Fruit fly (Drosophila melanogaster): ENCODE results near the gene Ccp84Ag.

Gene Ccp84Ag

DNA sequence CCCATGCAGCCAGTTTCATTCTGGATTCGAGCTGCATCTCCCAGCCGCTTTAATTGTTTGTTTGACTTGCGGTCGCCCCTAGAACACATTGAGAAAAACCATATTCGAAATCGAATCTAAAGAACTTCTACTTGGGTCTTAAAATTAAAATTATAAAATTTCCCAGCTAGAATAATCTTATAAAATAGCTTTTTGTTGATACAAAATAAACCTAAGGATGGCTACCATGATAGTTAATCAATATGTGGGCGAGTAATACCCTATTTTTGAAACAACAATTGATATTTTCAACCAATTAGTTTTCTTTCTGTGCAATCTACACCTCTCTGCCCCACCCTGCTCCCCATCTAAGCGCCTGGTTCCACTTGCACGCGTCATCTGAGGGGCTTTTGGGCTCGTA lies 12.0 kb upstream of the Ccp84Ag start (continued):
- TF ChIP-seq fd3F (GFP tag; optimal IDR thresholded peaks at IDR 0.05): no peak
- TF ChIP-seq CG11695 (GFP tag; IDR thresholded peaks at IDR 0.05): no peak
- no peak for TF ChIP-seq Hmx (GFP tag; optimal IDR thresholded peaks at IDR 0.05)
- TF ChIP-seq cwo (GFP tag; optimal IDR thresholded peaks at IDR 0.05): no peak
- TF ChIP-seq Sry-δ (GFP tag; optimal IDR thresholded peaks at IDR 0.05): no peak
- no peak for TF ChIP-seq CG14441 (GFP tag; IDR thresholded peaks at IDR 0.05)
- TF ChIP-seq Gug (GFP tag; IDR thresholded peaks at IDR 0.05): no peak
- TF ChIP-seq slou (GFP tag; optimal IDR thresholded peaks at IDR 0.05): no peak
- peak; percentile 53 for TF ChIP-seq D19A (tag; optimal IDR thresholded peaks at IDR 0.05)
- peak; percentile 41 for TF ChIP-seq CG2875 (GFP tag; optimal IDR thresholded peaks at IDR 0.05)
- no peak for TF ChIP-seq ab (GFP tag; optimal IDR thresholded peaks at IDR 0.05)
- no peak for TF ChIP-seq CG11723 (GFP tag; optimal IDR thresholded peaks at IDR 0.05)
- TF ChIP-seq CG13424 (tag; optimal IDR thresholded peaks at IDR 0.05): no peak
- TF ChIP-seq CG7556 (GFP tag; optimal IDR thresholded peaks at IDR 0.05): no peak
- no peak for TF ChIP-seq p53 (GFP tag; optimal IDR thresholded peaks at IDR 0.05)
- TF ChIP-seq CkIIα-i1 (GFP tag; IDR thresholded peaks at IDR 0.05): no peak
- no peak for TF ChIP-seq Ada2b (GFP tag; IDR thresholded peaks at IDR 0.05)
- peak; percentile 34 for TF ChIP-seq fd96Cb (tag; optimal IDR thresholded peaks at IDR 0.05)
- TF ChIP-seq CG1832 (GFP tag; optimal IDR thresholded peaks at IDR 0.05): no peak
- TF ChIP-seq Ets65A (GFP tag): no peak
- 0 out of 2 replicates have a peak, but pooled peaks have one; percentile 31 for TF ChIP-seq crol (GFP tag; IDR thresholded peaks at IDR 0.05)
- no peak for TF ChIP-seq Usf (GFP tag; optimal IDR thresholded peaks at IDR 0.05)
- no peak for TF ChIP-seq Sry-β (GFP tag; optimal IDR thresholded peaks at IDR 0.05)
- no peak for TF ChIP-seq yki (optimal IDR thresholded peaks at IDR 0.05)
- TF ChIP-seq jumu (GFP tag; optimal IDR thresholded peaks at IDR 0.05): no peak
- TF ChIP-seq Dll (GFP tag; IDR thresholded peaks at IDR 0.05; ENCODE audit: partially characterized antibody): no peak
- TF ChIP-seq psq (GFP tag; optimal IDR thresholded peaks at IDR 0.05): no peak
- TF ChIP-seq CG15269 (tag; optimal IDR thresholded peaks at IDR 0.05): no peak
- no peak for TF ChIP-seq HmgD (GFP tag; optimal IDR thresholded peaks at IDR 0.05)
- no peak for TF ChIP-seq MBD-R2 (GFP tag; IDR thresholded peaks at IDR 0.05)
- no peak for TF ChIP-seq CG3995 (GFP tag; optimal IDR thresholded peaks at IDR 0.05)
- no peak for TF ChIP-seq maf-S (GFP tag; optimal IDR thresholded peaks at IDR 0.05)
- no peak for TF ChIP-seq inv (GFP tag; IDR thresholded peaks at IDR 0.05; ENCODE audit: partially characterized antibody)
- TF ChIP-seq tin (GFP tag; optimal IDR thresholded peaks at IDR 0.05): peak; percentile 4
- TF ChIP-seq CG18262 (tag; optimal IDR thresholded peaks at IDR 0.05): peak; percentile 65
- peak; percentile 55 for TF ChIP-seq phol (tag; optimal IDR thresholded peaks at IDR 0.05)
- TF ChIP-seq D19B (GFP tag; optimal IDR thresholded peaks at IDR 0.05): no peak
- TF ChIP-seq Ptx1 (GFP tag; IDR thresholded peaks at IDR 0.05): no peak
- no peak for TF ChIP-seq Atf3 (GFP tag; optimal IDR thresholded peaks at IDR 0.05)
- no peak for TF ChIP-seq Pdp1 (GFP tag; optimal IDR thresholded peaks at IDR 0.05)
- TF ChIP-seq CG15514 (GFP tag; optimal IDR thresholded peaks at IDR 0.05): no peak
- no peak for TF ChIP-seq Nf-YB (GFP tag; optimal IDR thresholded peaks at IDR 0.05)
- no peak for TF ChIP-seq pb (GFP tag; optimal IDR thresholded peaks at IDR 0.05)
- TF ChIP-seq CG12659 (GFP tag; optimal IDR thresholded peaks at IDR 0.05): no peak
- no peak for TF ChIP-seq dimm (GFP tag; IDR thresholded peaks at IDR 0.05)
- no peak for TF ChIP-seq CG2199 (GFP tag; IDR thresholded peaks at IDR 0.05)
- TF ChIP-seq lilli (GFP tag; optimal IDR thresholded peaks at IDR 0.05): no peak
- TF ChIP-seq CG18476 (GFP tag; optimal IDR thresholded peaks at IDR 0.05): no peak
- no peak for TF ChIP-seq pum (GFP tag; optimal IDR thresholded peaks at IDR 0.05)
- TF ChIP-seq her (GFP tag; optimal IDR thresholded peaks at IDR 0.05): no peak
- TF ChIP-seq CG8765 (GFP tag; IDR thresholded peaks at IDR 0.05): no peak
- no peak for TF ChIP-seq pros (GFP tag; optimal IDR thresholded peaks at IDR 0.05)
- TF ChIP-seq CG3726 (GFP tag; IDR thresholded peaks at IDR 0.05): no peak

All from whole organism, embryonic.